Fruit fly (Drosophila melanogaster) whole organism, embryonic: ENCODE results near the gene CG42591.

Source experiments
- Antp ChIP-seq: fragments of 200-800 bp; sonication (Bioruptor generic); optimal IDR thresholded peaks from 3 replicates; lab custom pipeline; 2016; ENCODE audit warnings: missing biosample characterization, missing genetic modification characterization
- B-H1 ChIP-seq: fragments of 200-800 bp; sonication (Bioruptor generic); IDR thresholded peaks from 3 replicates; pipeline ENCODE4 v1.3.6; 2022; ENCODE audit warnings: missing biosample characterization, missing genetic modification characterization
- CG10147 ChIP-seq: fragments of 200-800 bp; sonication (Bioruptor generic); optimal IDR thresholded peaks from 2 replicates; lab custom pipeline; 2019; ENCODE audit warnings: missing biosample characterization, mild to moderate bottlenecking, missing genetic modification characterization, moderate library complexity
- CG10274 ChIP-seq: fragments of 200-800 bp; sonication (Bioruptor generic); optimal IDR thresholded peaks from 3 replicates; lab custom pipeline; 2017; ENCODE audit warnings: missing biosample characterization, mild to moderate bottlenecking, missing genetic modification characterization
- CG10366 ChIP-seq: fragments of 200-800 bp; sonication (Bioruptor generic); IDR thresholded peaks from 2 replicates; pipeline ENCODE4 v1.3.6; 2022; ENCODE audit warnings: missing biosample characterization, missing genetic modification characterization
- CG11085 ChIP-seq: fragments of 200-800 bp; sonication (Bioruptor generic); IDR thresholded peaks from 2 replicates; pipeline ENCODE4 v1.3.6; 2022; ENCODE audit warnings: missing biosample characterization, missing genetic modification characterization
- CG12104 ChIP-seq: fragments of 200-800 bp; sonication (Bioruptor generic); optimal IDR thresholded peaks from 3 replicates; lab custom pipeline; 2016; ENCODE audit warnings: missing biosample characterization, missing genetic modification characterization
- CG12744 ChIP-seq: fragments of 200-800 bp; sonication (Bioruptor generic); optimal IDR thresholded peaks from 2 replicates; lab custom pipeline; 2016; ENCODE audit warnings: missing biosample characterization, missing genetic modification characterization
- CG14014 ChIP-seq: fragments of 200-800 bp; sonication (Bioruptor generic); IDR thresholded peaks from 2 replicates; pipeline ENCODE4 v1.3.6; 2022; ENCODE audit warnings: missing biosample characterization, missing genetic modification characterization
- CG2889 ChIP-seq: fragments of 200-800 bp; sonication (Bioruptor generic); IDR thresholded peaks from 3 replicates; pipeline ENCODE4 v1.3.6; 2022; ENCODE audit warnings: missing biosample characterization, missing genetic modification characterization
- CG31365 ChIP-seq: fragments of 200-800 bp; sonication (Bioruptor generic); optimal IDR thresholded peaks from 2 replicates; lab custom pipeline; 2018; ENCODE audit warnings: missing biosample characterization, mild to moderate bottlenecking, missing genetic modification characterization
- CG32532 ChIP-seq: fragments of 200-800 bp; sonication (Bioruptor generic); IDR thresholded peaks from 2 replicates; pipeline ENCODE4 v1.3.6; 2022; ENCODE audit warnings: missing biosample characterization, missing genetic modification characterization
- CG33557 ChIP-seq: fragments of 200-800 bp; sonication (Bioruptor generic); optimal IDR thresholded peaks from 2 replicates; lab custom pipeline; 2019; ENCODE audit warnings: missing biosample characterization, mild to moderate bottlenecking, missing genetic modification characterization, moderate library complexity
- CG34376 ChIP-seq: fragments of 200-800 bp; sonication (Bioruptor generic); optimal IDR thresholded peaks from 2 replicates; lab custom pipeline; 2018; ENCODE audit warnings: missing biosample characterization, mild to moderate bottlenecking, missing genetic modification characterization
- CG3847 ChIP-seq: fragments of 200-800 bp; sonication (Bioruptor generic); IDR thresholded peaks from 2 replicates; pipeline ENCODE4 v1.3.6; 2022; ENCODE audit warnings: missing biosample characterization, missing genetic modification characterization
- CG4360 ChIP-seq: fragments of 200-800 bp; sonication (Bioruptor generic); IDR thresholded peaks from 2 replicates; pipeline ENCODE4 v1.3.6; 2022; ENCODE audit warnings: missing biosample characterization, missing genetic modification characterization
- CG4854 ChIP-seq: fragments of 200-800 bp; sonication (Bioruptor generic); optimal IDR thresholded peaks from 2 replicates; lab custom pipeline; 2016; ENCODE audit warnings: missing biosample characterization, missing genetic modification characterization, inconsistent platforms
- CG6813 ChIP-seq: fragments of 200-800 bp; sonication (Bioruptor generic); optimal IDR thresholded peaks from 2 replicates; lab custom pipeline; 2017; ENCODE audit warnings: missing biosample characterization, missing genetic modification characterization, mild to moderate bottlenecking, moderate library complexity, missing genetic modification reagents
- CG7839 ChIP-seq: fragments of 200-800 bp; sonication (Bioruptor generic); optimal IDR thresholded peaks from 3 replicates; lab custom pipeline; 2018; ENCODE audit warnings: missing biosample characterization, mild to moderate bottlenecking, missing genetic modification characterization, moderate library complexity
- CG8388 ChIP-seq: fragments of 200-800 bp; sonication (Bioruptor generic); optimal IDR thresholded peaks from 2 replicates; lab custom pipeline; 2019; ENCODE audit warnings: missing biosample characterization, mild to moderate bottlenecking, missing genetic modification characterization, moderate library complexity
- Deaf1 ChIP-seq: fragments of 200-800 bp; optimal IDR thresholded peaks from 3 replicates; lab custom pipeline; 2019; ENCODE audit warnings: missing biosample characterization, mild to moderate bottlenecking, missing genetic modification characterization, moderate library complexity
- GATAe ChIP-seq: fragments of 200-800 bp; sonication (Bioruptor generic); conservative IDR thresholded peaks from 2 replicates; pipeline ENCODE4 v1.3.6; 2022; ENCODE audit warnings: missing biosample characterization, missing genetic modification characterization
- HLH54F ChIP-seq: fragments of 200-800 bp; sonication (Bioruptor generic); optimal IDR thresholded peaks from 3 replicates; lab custom pipeline; 2016; ENCODE audit warnings: missing biosample characterization, missing genetic modification characterization
- Hsf ChIP-seq: fragments of 200-800 bp; sonication (Bioruptor generic); optimal IDR thresholded peaks from 3 replicates; lab custom pipeline; 2016; ENCODE audit warnings: missing biosample characterization, missing genetic modification characterization
- MTF-1 ChIP-seq: fragments of 200-800 bp; sonication (Bioruptor generic); optimal IDR thresholded peaks from 2 replicates; lab custom pipeline; 2018; ENCODE audit warnings: missing biosample characterization, mild to moderate bottlenecking, missing genetic modification characterization, borderline replicate concordance
- Mes4 ChIP-seq: fragments of 200-800 bp; sonication (Bioruptor generic); optimal IDR thresholded peaks from 2 replicates; lab custom pipeline; 2016; ENCODE audit warnings: missing biosample characterization, missing genetic modification characterization
- NK7.1 ChIP-seq: fragments of 200-800 bp; sonication (Bioruptor generic); optimal IDR thresholded peaks from 3 replicates; lab custom pipeline; 2016; ENCODE audit warnings: missing biosample characterization, missing genetic modification characterization
- Rx ChIP-seq: fragments of 200-800 bp; sonication (Bioruptor generic); IDR thresholded peaks from 2 replicates; pipeline ENCODE4 v1.3.6; 2022; ENCODE audit warnings: missing biosample characterization, missing genetic modification characterization
- Xrp1 ChIP-seq: fragments of 200-800 bp; sonication (Bioruptor generic); IDR thresholded peaks from 2 replicates; pipeline ENCODE4 v1.3.6; 2022; ENCODE audit warnings: missing biosample characterization, missing genetic modification characterization
- ap ChIP-seq: fragments of 200-800 bp; sonication (Bioruptor generic); IDR thresholded peaks from 2 replicates; pipeline ENCODE4 v1.3.6; 2022; ENCODE audit warnings: missing biosample characterization, missing genetic modification characterization
- ara ChIP-seq: fragments of 200-800 bp; sonication (Bioruptor generic); IDR thresholded peaks from 2 replicates; pipeline ENCODE4 v1.3.6; 2022; ENCODE audit warnings: missing biosample characterization, missing genetic modification characterization
- ase ChIP-seq: fragments of 200-800 bp; sonication (Bioruptor generic); IDR thresholded peaks from 3 replicates; pipeline ENCODE4 v1.3.6; 2022; ENCODE audit warnings: missing biosample characterization, missing genetic modification characterization
- bab2 ChIP-seq: fragments of 200-800 bp; sonication (Bioruptor generic); optimal IDR thresholded peaks from 2 replicates; lab custom pipeline; 2016; ENCODE audit warnings: missing biosample characterization, missing genetic modification characterization
- bbx ChIP-seq: fragments of 200-800 bp; sonication (Bioruptor generic); IDR thresholded peaks from 2 replicates; pipeline ENCODE4 v1.3.6; 2022; ENCODE audit warnings: missing biosample characterization, missing genetic modification characterization; ENCODE audit not compliant: partially characterized antibody
- ci ChIP-seq: fragments of 200-800 bp; sonication (Bioruptor generic); IDR thresholded peaks from 3 replicates; pipeline ENCODE4 v1.3.6; 2022; ENCODE audit warnings: missing biosample characterization, missing genetic modification characterization
- crc ChIP-seq: fragments of 200-800 bp; sonication (Bioruptor generic); optimal IDR thresholded peaks from 2 replicates; lab custom pipeline; 2016; ENCODE audit warnings: missing biosample characterization, missing genetic modification characterization
- ind ChIP-seq: fragments of 200-800 bp; sonication (Bioruptor generic); optimal IDR thresholded peaks from 3 replicates; lab custom pipeline; 2016; ENCODE audit warnings: missing biosample characterization, missing genetic modification characterization
- ken ChIP-seq: fragments of 200-800 bp; sonication (Bioruptor generic); IDR thresholded peaks from 3 replicates; pipeline ENCODE4 v1.3.6; 2022; ENCODE audit warnings: missing biosample characterization, missing genetic modification characterization
- lmd ChIP-seq: fragments of 200-800 bp; sonication (Bioruptor generic); IDR thresholded peaks from 2 replicates; pipeline ENCODE4 v1.3.6; 2022; ENCODE audit warnings: missing biosample characterization, missing genetic modification characterization
- nau ChIP-seq: fragments of 200-800 bp; sonication (Bioruptor generic); optimal IDR thresholded peaks from 3 replicates; lab custom pipeline; 2017; ENCODE audit warnings: missing biosample characterization, mild to moderate bottlenecking, missing genetic modification characterization, missing genetic modification reagents
- org-1 ChIP-seq: fragments of 200-800 bp; sonication (Bioruptor generic); optimal IDR thresholded peaks from 2 replicates; lab custom pipeline; 2017; ENCODE audit warnings: missing biosample characterization, missing genetic modification characterization
- otp ChIP-seq: fragments of 200-800 bp; sonication (Bioruptor generic); IDR thresholded peaks from 3 replicates; pipeline ENCODE4, ENCODE4 v1.3.6; 2022; ENCODE audit warnings: missing biosample characterization, missing genetic modification characterization
- pnt ChIP-seq: fragments of 200-800 bp; sonication (Bioruptor generic); optimal IDR thresholded peaks from 3 replicates; lab custom pipeline; 2016; ENCODE audit warnings: missing biosample characterization, missing genetic modification characterization
- repo ChIP-seq: fragments of 200-800 bp; sonication (Bioruptor generic); optimal IDR thresholded peaks from 2 replicates; lab custom pipeline; 2016; ENCODE audit warnings: missing biosample characterization, missing genetic modification characterization
- row ChIP-seq: fragments of 200-800 bp; sonication (Bioruptor generic); IDR thresholded peaks from 3 replicates; pipeline ENCODE4 v1.3.6; 2022; ENCODE audit warnings: missing biosample characterization, missing genetic modification characterization
- salm ChIP-seq: fragments of 200-800 bp; sonication (Bioruptor generic); optimal IDR thresholded peaks from 2 replicates; lab custom pipeline; 2018; ENCODE audit warnings: missing biosample characterization, mild to moderate bottlenecking, missing genetic modification characterization
- sc ChIP-seq, 3 experiments: fragments of >200 bp in 2 of 3; fragments of 200-800 bp in 1 of 3; sonication (Bioruptor generic) in 1 of 3; optimal IDR thresholded peaks; 2 replicates in 2 of 3; 3 replicates in 1 of 3; lab custom pipeline; 2017; ENCODE audit warnings: mild to moderate bottlenecking in 1 of 3, missing biosample characterization in 1 of 3, missing genetic modification characterization in 1 of 3, missing genetic modification reagents in 1 of 3
- schlank ChIP-seq: fragments of 200-800 bp; sonication (Bioruptor generic); optimal IDR thresholded peaks from 2 replicates; lab custom pipeline; 2018; ENCODE audit warnings: missing biosample characterization, mild to moderate bottlenecking, missing genetic modification characterization
- shn ChIP-seq: fragments of 200-800 bp; sonication (Bioruptor generic); optimal IDR thresholded peaks from 3 replicates; lab custom pipeline; 2016; ENCODE audit warnings: missing biosample characterization, missing genetic modification characterization
- sima ChIP-seq: fragments of 200-800 bp; sonication (Bioruptor generic); optimal IDR thresholded peaks from 2 replicates; lab custom pipeline; 2016; ENCODE audit warnings: missing biosample characterization, missing genetic modification characterization
- unc-4 ChIP-seq: fragments of 200-800 bp; sonication (Bioruptor generic); IDR thresholded peaks from 2 replicates; pipeline ENCODE4 v1.3.6; 2022; ENCODE audit warnings: missing biosample characterization, missing genetic modification characterization; ENCODE audit not compliant: partially characterized antibody
- yki ChIP-seq: fragments of >200 bp; optimal IDR thresholded peaks from 3 replicates; lab custom pipeline; 2018

The CG42591 gene

DNA sequence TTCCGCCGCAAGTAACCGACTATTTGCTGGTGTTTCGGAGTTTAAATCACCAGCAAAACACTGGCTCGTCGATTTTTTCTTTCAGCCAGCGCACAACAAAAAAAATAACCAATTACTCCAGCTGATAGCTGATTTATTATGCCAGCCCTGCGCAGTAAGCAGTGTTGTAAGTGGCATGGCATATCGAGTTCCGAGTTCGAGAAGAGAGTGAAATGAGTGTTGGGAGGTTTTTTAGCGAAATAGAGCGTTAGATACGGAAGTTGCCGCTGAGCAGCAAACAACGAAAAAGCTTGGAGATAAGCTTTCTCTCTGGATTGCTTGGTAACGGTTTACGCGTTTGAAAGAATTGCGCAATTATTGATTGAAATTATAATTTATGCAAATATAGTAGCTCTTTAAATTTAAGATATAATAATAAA is 21.9 kb upstream of the CG42591 start, which contains the start of gene CG7565 (continued):
- TF ChIP-seq repo (GFP tag; lab: Kevin White, UChicago) = no peak
- no peak for TF ChIP-seq CG14014
- TF ChIP-seq schlank = peak; percentile 26
- no peak for TF ChIP-seq CG10366 (GFP tag; lab: Robert Waterston, UW)
- peak; percentile 26 for TF ChIP-seq org-1 (GFP tag; lab: Kevin White, UChicago)
- 0 out of 3 replicates have a peak, but pooled peaks have one; percentile 5 for TF ChIP-seq otp
- TF ChIP-seq bbx = peak; percentile 59; the same call in 1 of the 2 replicates
- peak; percentile 60 for TF ChIP-seq CG6813 (GFP tag; lab: Kevin White, UChicago)
- no peak for TF ChIP-seq sc (optimal IDR thresholded peaks at IDR 0.05; lab: Kevin White, UChicago)
- TF ChIP-seq sc (GFP tag; optimal IDR thresholded peaks at IDR 0.05; lab: Kevin White, UChicago) = no peak
- no peak for TF ChIP-seq sima
- TF ChIP-seq MTF-1 (GFP tag; lab: Kevin White, UChicago) = peak; percentile 33
- TF ChIP-seq salm (tag; lab: Kevin White, UChicago) = peak; percentile 24
- no peak for TF ChIP-seq CG11085 (GFP tag; lab: Robert Waterston, UW)
- TF ChIP-seq shn (GFP tag; lab: Kevin White, UChicago) = no peak
- no peak for TF ChIP-seq CG8388
- TF ChIP-seq ase (GFP tag; lab: Robert Waterston, UW) = no peak
- TF ChIP-seq CG4854 = peak; percentile 0
- TF ChIP-seq crc = peak; percentile 9
- no peak; the same call in 2 of the 3 replicates for TF ChIP-seq ken (GFP tag; lab: Robert Waterston, UW)
- TF ChIP-seq ci = peak; percentile 49; the same call in 1 of the 3 replicates
- 0 out of 2 replicates have a peak, but pooled peaks have one; percentile 5 for TF ChIP-seq ara
- TF ChIP-seq CG12104 (GFP tag; lab: Kevin White, UChicago) = peak; percentile 11
- peak; percentile 44 for TF ChIP-seq ind (GFP tag; lab: Kevin White, UChicago)
- TF ChIP-seq nau (GFP tag; lab: Kevin White, UChicago) = peak; percentile 49
- peak; percentile 33; the same call in 1 of the 3 replicates for TF ChIP-seq row
- TF ChIP-seq bab2 = peak; percentile 21
- TF ChIP-seq Hsf = peak; percentile 44
- TF ChIP-seq CG33557 (GFP tag; lab: Kevin White, UChicago) = no peak
- TF ChIP-seq lmd (GFP tag; lab: Robert Waterston, UW) = peak; percentile 15; the same call in 1 of the 2 replicates
- TF ChIP-seq NK7.1 = no peak
- TF ChIP-seq pnt (GFP tag; lab: Kevin White, UChicago) = no peak
- TF ChIP-seq CG34376 = peak; percentile 73
- no peak for TF ChIP-seq Mes4
- TF ChIP-seq Rx (GFP tag; lab: Robert Waterston, UW) = no peak
- TF ChIP-seq CG2889 (GFP tag; lab: Robert Waterston, UW) = no peak
- TF ChIP-seq GATAe = no peak
- peak; percentile 36 for TF ChIP-seq Deaf1 (tag; lab: Kevin White, UChicago)
- peak; percentile 48; the same call in 1 of the 2 replicates for TF ChIP-seq unc-4 (GFP tag; lab: Robert Waterston, UW)
- peak; percentile 49 for TF ChIP-seq CG32532 (GFP tag; lab: Robert Waterston, UW)
- no peak for TF ChIP-seq ap (GFP tag; lab: Robert Waterston, UW)
- peak; percentile 37 for TF ChIP-seq CG12744
- peak; percentile 45 for TF ChIP-seq Antp (GFP tag; lab: Kevin White, UChicago)
- peak; percentile 49 for TF ChIP-seq CG3847
- TF ChIP-seq CG10274 (GFP tag; lab: Kevin White, UChicago) = no peak
- no peak for TF ChIP-seq yki (lab: Kevin White, UChicago)
- TF ChIP-seq CG31365 (tag; lab: Kevin White, UChicago) = peak; percentile 33
- TF ChIP-seq CG4360 = no peak
- no peak for TF ChIP-seq B-H1 (GFP tag; lab: Robert Waterston, UW)
- peak; percentile 62 for TF ChIP-seq Xrp1 (GFP tag; lab: Robert Waterston, UW)
- peak; percentile 55 for TF ChIP-seq HLH54F (GFP tag; lab: Kevin White, UChicago)
- TF ChIP-seq CG7839 (tag; lab: Kevin White, UChicago) = no peak
- peak; percentile 34 for TF ChIP-seq CG10147 (GFP tag; lab: Kevin White, UChicago)
